Worm (Caenorhabditis elegans) whole organism, L4 larva: Measurements from ENCODE around the gene Y39G8B.5.

Experiments used
- R02D3.7 ChIP-seq: fragments of 150-350 bp; sonication (generic microtip); optimal IDR thresholded peaks from 3 replicates; lab custom pipeline; 2014; ENCODE audit warnings: missing biosample characterization, missing genetic modification characterization
- aha-1 ChIP-seq: fragments of 150-350 bp; peaks from one replicate; lab custom pipeline; 2014; ENCODE audit warnings: missing biosample characterization, missing genetic modification characterization
- cey-2 ChIP-seq: sonication (generic microtip); optimal IDR thresholded peaks from 3 replicates; lab custom pipeline; 2017; ENCODE audit warnings: missing genetic modification characterization, mild to moderate bottlenecking, missing compliant biosample characterization, antibody characterized with exemption, borderline replicate concordance; ENCODE audit not compliant: insufficient read depth
- egl-27 ChIP-seq: sonication (generic microtip); optimal IDR thresholded peaks from 3 replicates; lab custom pipeline; 2017; ENCODE audit warnings: missing biosample characterization, missing genetic modification reagents, missing genetic modification characterization
- fkh-10 ChIP-seq: fragments of 150-350 bp; optimal IDR thresholded peaks from 2 replicates; lab custom pipeline; 2014; ENCODE audit warnings: missing biosample characterization, missing genetic modification reagents, missing genetic modification characterization
- nhr-237 ChIP-seq: sonication (generic microtip); optimal IDR thresholded peaks from 2 replicates; lab custom pipeline; 2017; ENCODE audit warnings: missing biosample characterization, missing genetic modification characterization
- nhr-77 ChIP-seq: fragments of 150-350 bp; optimal IDR thresholded peaks from 2 replicates; lab custom pipeline; 2014; ENCODE audit warnings: missing biosample characterization, missing genetic modification characterization
- pha-4 ChIP-seq, 2 experiments: fragments of 150-350 bp in 1 of 2; fragments of 200-800 bp in 1 of 2; sonication (Bioruptor generic) in 1 of 2; IDR thresholded peaks in 1 of 2; optimal IDR thresholded peaks in 1 of 2; 2 replicates each; pipeline versions ENCODE4 v1.3.6 to Lab custom; 2014 to 2022; ENCODE audit warnings: missing genetic modification characterization in 2 of 2, missing genetic modification reagents in 2 of 2, missing biosample characterization in 1 of 2, missing compliant biosample characterization in 1 of 2
- pqm-1 ChIP-seq: sonication (generic microtip); optimal IDR thresholded peaks from 2 replicates; lab custom pipeline; 2017; ENCODE audit warnings: missing biosample characterization, missing genetic modification characterization
- skn-1 ChIP-seq: fragments of 150-350 bp; optimal IDR thresholded peaks from 2 replicates; lab custom pipeline; 2014; ENCODE audit warnings: missing biosample characterization, missing genetic modification characterization
- zag-1 ChIP-seq: fragments of 150-350 bp; optimal IDR thresholded peaks from 2 replicates; lab custom pipeline; 2014; ENCODE audit warnings: missing biosample characterization, missing genetic modification characterization
- ztf-11 ChIP-seq: fragments of 150-350 bp; optimal IDR thresholded peaks from 2 replicates; lab custom pipeline; 2014; ENCODE audit warnings: missing biosample characterization, missing genetic modification characterization

ce11 chrII:14038331-14038730, 46.7 kb upstream of the Y39G8B.5 start:
- TF ChIP-seq cey-2 (tag; lab: Kevin White, UChicago): no peak
- no peak for TF ChIP-seq nhr-237 (tag; lab: Kevin White, UChicago)
- peak; percentile 20 for TF ChIP-seq pqm-1 (tag; lab: Kevin White, UChicago)
- peak; percentile 82 for TF ChIP-seq aha-1 (tag; lab: Kevin White, UChicago)
- no peak for TF ChIP-seq pha-4 (GFP tag; IDR thresholded peaks at IDR 0.05; lab: Robert Waterston, UW)
- TF ChIP-seq pha-4 (tag; optimal IDR thresholded peaks at IDR 0.05; lab: Kevin White, UChicago): no peak
- TF ChIP-seq R02D3.7 (tag; lab: Kevin White, UChicago): no peak
- TF ChIP-seq egl-27 (tag; lab: Kevin White, UChicago): no peak
- no peak for TF ChIP-seq nhr-77 (tag; lab: Kevin White, UChicago)
- TF ChIP-seq fkh-10 (GFP tag; lab: Kevin White, UChicago): no peak
- no peak for TF ChIP-seq skn-1 (tag; lab: Kevin White, UChicago)
- TF ChIP-seq ztf-11: no peak
- no peak for TF ChIP-seq zag-1 (tag; lab: Kevin White, UChicago)
